Worm (Caenorhabditis elegans) whole organism, mixed stage, embryonic: Measurements from ENCODE around the gene H04D03.2.

Experiments used
- bed-3 ChIP-seq: fragments of 200-800 bp; sonication (Bioruptor generic); optimal IDR thresholded peaks from 3 replicates; lab custom pipeline; 2018; ENCODE audit warnings: mild to moderate bottlenecking, missing genetic modification characterization, moderate library complexity, missing compliant biosample characterization
- blmp-1 ChIP-seq: fragments of 150-350 bp; optimal IDR thresholded peaks from 2 replicates; lab custom pipeline; 2014; ENCODE audit warnings: missing biosample characterization, missing genetic modification characterization
- cnd-1 ChIP-seq: fragments of 200-800 bp; sonication (Bioruptor generic); optimal IDR thresholded peaks from 2 replicates; lab custom pipeline; 2018; ENCODE audit warnings: mild to moderate bottlenecking, missing genetic modification characterization, missing compliant biosample characterization
- drap-1 ChIP-seq: fragments of 200-800 bp; sonication (Bioruptor generic); optimal IDR thresholded peaks from 3 replicates; lab custom pipeline; 2018; ENCODE audit warnings: mild to moderate bottlenecking, missing genetic modification characterization, missing compliant biosample characterization
- nhr-2 ChIP-seq: fragments of 150-350 bp; optimal IDR thresholded peaks from 2 replicates; lab custom pipeline; 2014; ENCODE audit warnings: missing biosample characterization, missing genetic modification characterization
- pha-4 ChIP-seq: fragments of 150-350 bp; optimal IDR thresholded peaks from 2 replicates; lab custom pipeline; 2018; ENCODE audit warnings: missing biosample characterization, missing genetic modification reagents, missing genetic modification characterization
- unc-62 ChIP-seq: fragments of 150-350 bp; optimal IDR thresholded peaks from 2 replicates; lab custom pipeline; 2014; ENCODE audit warnings: missing biosample characterization, missing genetic modification reagents, missing genetic modification characterization
- ztf-11 ChIP-seq: fragments of 150-350 bp; optimal IDR thresholded peaks from 2 replicates; lab custom pipeline; 2014; ENCODE audit warnings: missing biosample characterization, missing genetic modification characterization

DNA sequence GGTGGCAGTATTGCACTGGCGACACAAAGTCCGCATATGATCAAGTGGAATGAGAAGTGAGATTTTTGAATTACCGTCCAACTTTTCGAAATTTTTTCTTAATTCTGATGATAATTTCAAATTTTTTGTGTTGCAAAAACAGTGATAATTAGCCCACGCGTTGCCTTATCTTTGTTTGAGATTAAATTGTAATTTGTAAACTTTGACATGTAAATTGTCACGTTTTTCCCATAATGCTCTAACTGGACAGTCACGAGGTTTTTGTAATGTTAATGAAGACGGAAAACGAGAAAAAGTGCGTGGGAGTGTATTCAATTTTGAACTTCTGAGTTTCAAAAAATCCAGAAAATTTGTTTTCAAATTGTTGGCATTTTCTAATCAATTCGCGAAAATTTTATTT lies 39.3 kb upstream of the H04D03.2 start:
- TF ChIP-seq ztf-11 (tag; lab: Kevin White, UChicago) (no peak), cnd-1 (tag; lab: Kevin White, UChicago) (no peak), blmp-1 (no peak), unc-62 (GFP tag; lab: Kevin White, UChicago) (no peak), drap-1 (no peak), bed-3 (no peak), pha-4 (no peak), nhr-2 (tag; lab: Kevin White, UChicago) (no peak)
